Worm (Caenorhabditis elegans): Measurements from ENCODE around the gene srxa-19.

ce11 chrV:10075441-10075840 is 47.1 kb downstream of the srxa-19 start, which contains the start of gene F57A8.7:
- TF ChIP-seq ref-1 (GFP tag; conservative IDR thresholded peaks at IDR 0.05) = no peak
- TF ChIP-seq flt-1 (GFP tag; IDR thresholded peaks at IDR 0.05) = no peak
- TF ChIP-seq med-1 (GFP tag; optimal IDR thresholded peaks at IDR 0.05; ENCODE audit: insufficient read depth) = no peak
- TF ChIP-seq ztf-29 (GFP tag; IDR thresholded peaks at IDR 0.05) = no peak
- TF ChIP-seq cog-1 (tag; optimal IDR thresholded peaks at IDR 0.05) = no peak
- TF ChIP-seq ztf-23 (GFP tag; IDR thresholded peaks at IDR 0.05) = no peak
